Fruit fly (Drosophila melanogaster): ENCODE data around the gene CG9459.
A peak's percentile ranks its signal among the peaks of the same experiment; 100 is the strongest.

Gene CG9459

dm6 chr3R:9793018-9793417 is 25.2 kb downstream of the CG9459 start, which contains the start of gene CG8516 (continued):
- TF ChIP-seq CG10462 (GFP tag; optimal IDR thresholded peaks at IDR 0.05) (peak; percentile 17), bowl (GFP tag; IDR thresholded peaks at IDR 0.05) (0 out of 2 replicates have a peak, but pooled peaks have one; percentile 39), pros (GFP tag; optimal IDR thresholded peaks at IDR 0.05) (no peak), HHEX (GFP tag; optimal IDR thresholded peaks at IDR 0.05) (no peak), NC2β (GFP tag; optimal IDR thresholded peaks at IDR 0.05) (no peak), ato (GFP tag; IDR thresholded peaks at IDR 0.05; ENCODE audit: partially characterized antibody) (no peak), fd3F (GFP tag; optimal IDR thresholded peaks at IDR 0.05) (no peak), Nf-YB (GFP tag; optimal IDR thresholded peaks at IDR 0.05) (no peak), CG17568 (GFP tag; optimal IDR thresholded peaks at IDR 0.05) (no peak), CG16863 (GFP tag; optimal IDR thresholded peaks at IDR 0.05) (no peak), tx (GFP tag; optimal IDR thresholded peaks at IDR 0.05) (no peak), CG3407 (GFP tag; optimal IDR thresholded peaks at IDR 0.05) (no peak), slp2 (GFP tag; optimal IDR thresholded peaks at IDR 0.05) (no peak), HLH3B (GFP tag; IDR thresholded peaks at IDR 0.05) (no peak), Six4 (GFP tag; optimal IDR thresholded peaks at IDR 0.05) (no peak), Hmr (GFP tag; optimal IDR thresholded peaks at IDR 0.05) (no peak), odd (GFP tag; optimal IDR thresholded peaks at IDR 0.05) (no peak), Antp (GFP tag; optimal IDR thresholded peaks at IDR 0.05) (no peak), inv (GFP tag; IDR thresholded peaks at IDR 0.05; ENCODE audit: partially characterized antibody) (no peak), gcm2 (GFP tag; optimal IDR thresholded peaks at IDR 0.05) (no peak), CG8359 (GFP tag; optimal IDR thresholded peaks at IDR 0.05; ENCODE audit: borderline replicate concordance) (no peak), Fer3 (tag; optimal IDR thresholded peaks at IDR 0.05) (no peak), vnd (GFP tag; IDR thresholded peaks at IDR 0.05; ENCODE audit: partially characterized antibody) (no peak), Hr51 (GFP tag; optimal IDR thresholded peaks at IDR 0.05) (no peak), CG31388 (GFP tag; optimal IDR thresholded peaks at IDR 0.05) (no peak), zen2 (GFP tag; IDR thresholded peaks at IDR 0.05; ENCODE audit: partially characterized antibody) (no peak), dati (GFP tag; IDR thresholded peaks at IDR 0.05) (no peak), CG30403 (GFP tag; optimal IDR thresholded peaks at IDR 0.05) (peak; percentile 13), CG6254 (GFP tag; optimal IDR thresholded peaks at IDR 0.05) (no peak), CG2202 (tag; optimal IDR thresholded peaks at IDR 0.05) (no peak), CG42726 (GFP tag; IDR thresholded peaks at IDR 0.05; ENCODE audit: partially characterized antibody) (no peak), CG11696 (GFP tag; IDR thresholded peaks at IDR 0.05) (no peak), bcd (GFP tag; optimal IDR thresholded peaks at IDR 0.05) (no peak), cwo (GFP tag; optimal IDR thresholded peaks at IDR 0.05) (no peak), Oli (tag; optimal IDR thresholded peaks at IDR 0.05) (no peak), unpg (GFP tag; optimal IDR thresholded peaks at IDR 0.05) (no peak), Deaf1 (tag; optimal IDR thresholded peaks at IDR 0.05) (no peak), CG11398 (GFP tag; optimal IDR thresholded peaks at IDR 0.05) (no peak), CG14860 (GFP tag; IDR thresholded peaks at IDR 0.05; ENCODE audit: partially characterized antibody) (no peak), NfI (GFP tag; optimal IDR thresholded peaks at IDR 0.05) (no peak), seq (GFP tag; IDR thresholded peaks at IDR 0.05) (no peak), ken (GFP tag; IDR thresholded peaks at IDR 0.05) (no peak), CG15269 (tag; optimal IDR thresholded peaks at IDR 0.05) (no peak), lab (GFP tag; optimal IDR thresholded peaks at IDR 0.05) (no peak), CG9797 (GFP tag; optimal IDR thresholded peaks at IDR 0.05) (peak; percentile 93), Awh (GFP tag; IDR thresholded peaks at IDR 0.05) (no peak), CG4820 (GFP tag; optimal IDR thresholded peaks at IDR 0.05) (no peak), sqz (GFP tag; optimal IDR thresholded peaks at IDR 0.05) (no peak), D19B (GFP tag; optimal IDR thresholded peaks at IDR 0.05) (no peak), CG6272 (GFP tag; IDR thresholded peaks at IDR 0.05) (no peak)

All from whole organism, embryonic.